Fruit fly (Drosophila melanogaster) whole organism, prepupa: ENCODE results near the gene CG13995.

Experiments
- Blimp-1 ChIP-seq: fragments of 200-800 bp; sonication (Bioruptor generic); optimal IDR thresholded peaks from 3 replicates; lab custom pipeline; 2017; ENCODE audit warnings: missing biosample characterization, missing genetic modification characterization, mild to moderate bottlenecking, moderate library complexity, missing genetic modification reagents
- CG10631 ChIP-seq: fragments of 200-800 bp; sonication (Bioruptor generic); optimal IDR thresholded peaks from 2 replicates; lab custom pipeline; 2016; ENCODE audit warnings: missing biosample characterization, missing genetic modification characterization
- CG10669 ChIP-seq: fragments of 200-800 bp; sonication (Bioruptor generic); optimal IDR thresholded peaks from 3 replicates; lab custom pipeline; 2018; ENCODE audit warnings: missing biosample characterization, mild to moderate bottlenecking, missing genetic modification characterization, moderate library complexity
- CG11294 ChIP-seq: fragments of 200-800 bp; sonication (Bioruptor generic); IDR thresholded peaks from 2 replicates; pipeline ENCODE4 v1.3.6; 2022; ENCODE audit warnings: missing biosample characterization, missing genetic modification characterization
- CG11762 ChIP-seq: fragments of 200-800 bp; sonication (Bioruptor generic); optimal IDR thresholded peaks from 3 replicates; lab custom pipeline; 2016; ENCODE audit warnings: missing biosample characterization, missing genetic modification characterization; ENCODE audit not compliant: insufficient read depth
- CG11902 ChIP-seq: fragments of 200-800 bp; sonication (Bioruptor generic); optimal IDR thresholded peaks from 3 replicates; lab custom pipeline; 2016; ENCODE audit warnings: missing biosample characterization, missing genetic modification characterization
- CG15336 ChIP-seq: fragments of 200-800 bp; sonication (Bioruptor generic); IDR thresholded peaks from 2 replicates; pipeline ENCODE4 v1.3.6; 2022; ENCODE audit warnings: missing biosample characterization, missing genetic modification characterization
- CG16779 ChIP-seq: fragments of 200-800 bp; sonication (Bioruptor generic); optimal IDR thresholded peaks from 3 replicates; lab custom pipeline; 2017; ENCODE audit warnings: missing biosample characterization, mild to moderate bottlenecking, missing genetic modification characterization
- CG3032 ChIP-seq: fragments of 200-800 bp; optimal IDR thresholded peaks from 2 replicates; lab custom pipeline; 2019; ENCODE audit warnings: missing biosample characterization, mild to moderate bottlenecking, missing genetic modification characterization, moderate library complexity
- CG31627 ChIP-seq: fragments of 200-800 bp; sonication (Bioruptor generic); optimal IDR thresholded peaks from 3 replicates; lab custom pipeline; 2016; ENCODE audit warnings: missing biosample characterization, missing genetic modification characterization
- CG34406 ChIP-seq: fragments of 200-800 bp; sonication (Bioruptor generic); optimal IDR thresholded peaks from 3 replicates; lab custom pipeline; 2016; ENCODE audit warnings: missing biosample characterization, missing genetic modification characterization
- CG3919 ChIP-seq: fragments of 200-800 bp; sonication (Bioruptor generic); optimal IDR thresholded peaks from 3 replicates; lab custom pipeline; 2016; ENCODE audit warnings: missing biosample characterization, missing genetic modification characterization
- CG4318 ChIP-seq: fragments of 200-800 bp; sonication (Bioruptor generic); optimal IDR thresholded peaks from 3 replicates; lab custom pipeline; 2017; ENCODE audit warnings: missing biosample characterization, mild to moderate bottlenecking, missing genetic modification characterization
- CG6163 ChIP-seq: fragments of 200-800 bp; sonication (Bioruptor generic); IDR thresholded peaks from 3 replicates; pipeline ENCODE4 v1.3.6; 2022; ENCODE audit warnings: missing biosample characterization, missing genetic modification characterization
- CG6276 ChIP-seq: fragments of 200-800 bp; sonication (Bioruptor generic); optimal IDR thresholded peaks from 2 replicates; lab custom pipeline; 2017; ENCODE audit warnings: missing biosample characterization, mild to moderate bottlenecking, missing genetic modification characterization
- CG6792 ChIP-seq: fragments of 200-800 bp; sonication (Bioruptor generic); optimal IDR thresholded peaks from 3 replicates; lab custom pipeline; 2016; ENCODE audit warnings: missing biosample characterization, missing genetic modification characterization
- CG6854 ChIP-seq: fragments of 200-800 bp; sonication (Bioruptor generic); optimal IDR thresholded peaks from 2 replicates; lab custom pipeline; 2017; ENCODE audit warnings: missing biosample characterization, mild to moderate bottlenecking, missing genetic modification characterization
- CG7368 ChIP-seq: fragments of 200-800 bp; sonication (Bioruptor generic); optimal IDR thresholded peaks from 3 replicates; lab custom pipeline; 2016; ENCODE audit warnings: missing biosample characterization, missing genetic modification characterization
- CG8319 ChIP-seq: fragments of 200-800 bp; sonication (Bioruptor generic); optimal IDR thresholded peaks from 3 replicates; lab custom pipeline; 2016; ENCODE audit warnings: missing biosample characterization, missing genetic modification characterization
- CG9139 ChIP-seq: fragments of 200-800 bp; sonication (Bioruptor generic); optimal IDR thresholded peaks from 3 replicates; lab custom pipeline; 2017; ENCODE audit warnings: missing biosample characterization, mild to moderate bottlenecking, missing genetic modification characterization
- Eip75B ChIP-seq: fragments of 200-800 bp; sonication (Bioruptor generic); optimal IDR thresholded peaks from 3 replicates; lab custom pipeline; 2016; ENCODE audit warnings: missing biosample characterization, missing genetic modification characterization
- Eip78C ChIP-seq: fragments of 200-800 bp; sonication (Bioruptor generic); peaks from one replicate; lab custom pipeline; 2016; ENCODE audit warnings: missing biosample characterization, missing genetic modification characterization
- Eip93F ChIP-seq: fragments of 200-800 bp; sonication (Bioruptor generic); optimal IDR thresholded peaks from 2 replicates; lab custom pipeline; 2016; ENCODE audit warnings: missing biosample characterization, mild to moderate bottlenecking, missing genetic modification characterization
- Ets21C ChIP-seq: fragments of 200-800 bp; sonication (Bioruptor generic); optimal IDR thresholded peaks from 3 replicates; lab custom pipeline; 2016; ENCODE audit warnings: missing biosample characterization, missing genetic modification characterization
- Ets96B ChIP-seq: fragments of 200-800 bp; optimal IDR thresholded peaks from 2 replicates; lab custom pipeline; 2019; ENCODE audit warnings: missing biosample characterization, mild to moderate bottlenecking, missing genetic modification characterization, moderate library complexity
- Gug ChIP-seq: fragments of 200-800 bp; sonication (Bioruptor generic); IDR thresholded peaks from 2 replicates; pipeline ENCODE4 v1.3.6; 2022; ENCODE audit warnings: missing biosample characterization, missing genetic modification characterization
- Hr4 ChIP-seq: fragments of 200-800 bp; sonication (Bioruptor generic); optimal IDR thresholded peaks from 3 replicates; lab custom pipeline; 2016; ENCODE audit warnings: missing biosample characterization, missing genetic modification characterization
- Lpt ChIP-seq: fragments of 200-800 bp; sonication (Bioruptor generic); optimal IDR thresholded peaks from 3 replicates; lab custom pipeline; 2016; ENCODE audit warnings: missing biosample characterization, missing genetic modification characterization
- Met ChIP-seq: fragments of 200-800 bp; sonication (Bioruptor generic); optimal IDR thresholded peaks from 3 replicates; lab custom pipeline; 2016; ENCODE audit warnings: missing biosample characterization, missing genetic modification characterization
- OdsH ChIP-seq: fragments of 200-800 bp; sonication (Bioruptor generic); optimal IDR thresholded peaks from 3 replicates; lab custom pipeline; 2016; ENCODE audit warnings: missing biosample characterization, missing genetic modification characterization
- Smox ChIP-seq: fragments of 200-800 bp; sonication (Bioruptor generic); optimal IDR thresholded peaks from 3 replicates; lab custom pipeline; 2016; ENCODE audit warnings: missing biosample characterization, missing genetic modification characterization
- Sox102F ChIP-seq: fragments of 200-800 bp; sonication (Bioruptor generic); optimal IDR thresholded peaks from 2 replicates; lab custom pipeline; 2016; ENCODE audit warnings: missing biosample characterization, mild to moderate bottlenecking, missing genetic modification characterization
- Sox14 ChIP-seq: fragments of 200-800 bp; sonication (Bioruptor generic); optimal IDR thresholded peaks from 3 replicates; lab custom pipeline; 2016; ENCODE audit warnings: missing biosample characterization, missing genetic modification characterization
- Sox15 ChIP-seq: fragments of 200-800 bp; sonication (Bioruptor generic); optimal IDR thresholded peaks from 3 replicates; lab custom pipeline; 2016; ENCODE audit warnings: missing biosample characterization, missing genetic modification characterization
- achi ChIP-seq: fragments of 200-800 bp; sonication (Bioruptor generic); optimal IDR thresholded peaks from 3 replicates; lab custom pipeline; 2016; ENCODE audit warnings: missing biosample characterization, missing genetic modification characterization
- acj6 ChIP-seq: fragments of 200-800 bp; sonication (Bioruptor generic); optimal IDR thresholded peaks from 3 replicates; lab custom pipeline; 2016; ENCODE audit warnings: missing biosample characterization, missing genetic modification characterization
- dac ChIP-seq: fragments of 200-800 bp; sonication (Bioruptor generic); optimal IDR thresholded peaks from 2 replicates; lab custom pipeline; 2017; ENCODE audit warnings: missing biosample characterization, mild to moderate bottlenecking, missing genetic modification characterization
- dsx ChIP-seq: fragments of 200-800 bp; optimal IDR thresholded peaks from 3 replicates; lab custom pipeline; 2019; ENCODE audit warnings: missing biosample characterization, mild to moderate bottlenecking, missing genetic modification characterization, moderate library complexity; ENCODE audit not compliant: poor library complexity, severe bottlenecking
- eg ChIP-seq: fragments of 200-800 bp; sonication (Bioruptor generic); IDR thresholded peaks from 3 replicates; pipeline ENCODE4 v1.3.6; 2022; ENCODE audit warnings: missing biosample characterization, missing genetic modification characterization
- esn ChIP-seq: fragments of 200-800 bp; sonication (Bioruptor generic); optimal IDR thresholded peaks from 2 replicates; lab custom pipeline; 2016; ENCODE audit warnings: missing biosample characterization, mild to moderate bottlenecking, missing genetic modification characterization, moderate library complexity
- fd59A ChIP-seq: fragments of 200-800 bp; sonication (Bioruptor generic); optimal IDR thresholded peaks from 2 replicates; lab custom pipeline; 2017; ENCODE audit warnings: missing biosample characterization, mild to moderate bottlenecking, missing genetic modification characterization, missing genetic modification reagents
- fd85E ChIP-seq: fragments of 200-800 bp; sonication (Bioruptor generic); optimal IDR thresholded peaks from 3 replicates; lab custom pipeline; 2016; ENCODE audit warnings: missing biosample characterization, missing genetic modification characterization
- lz ChIP-seq: fragments of 200-800 bp; sonication (Bioruptor generic); optimal IDR thresholded peaks from 3 replicates; lab custom pipeline; 2016; ENCODE audit warnings: missing biosample characterization, missing genetic modification characterization
- net ChIP-seq: fragments of 200-800 bp; sonication (Bioruptor generic); optimal IDR thresholded peaks from 3 replicates; lab custom pipeline; 2016; ENCODE audit warnings: missing biosample characterization, missing genetic modification characterization
- pdm3 ChIP-seq: fragments of 200-800 bp; sonication (Bioruptor generic); optimal IDR thresholded peaks from 3 replicates; lab custom pipeline; 2016; ENCODE audit warnings: missing biosample characterization, missing genetic modification characterization
- ss ChIP-seq, 2 experiments: fragments of 200-800 bp; sonication (Bioruptor generic); optimal IDR thresholded peaks; 2 replicates in 1 of 2; 3 replicates in 1 of 2; lab custom pipeline; 2017 to 2018; ENCODE audit warnings: mild to moderate bottlenecking in 2 of 2, missing biosample characterization in 2 of 2, missing genetic modification characterization in 2 of 2, moderate library complexity in 1 of 2
- svp ChIP-seq: fragments of 200-800 bp; sonication (Bioruptor generic); peaks from one replicate; lab custom pipeline; 2016; ENCODE audit warnings: missing biosample characterization, missing genetic modification characterization
- topi ChIP-seq: fragments of 200-800 bp; sonication (Bioruptor generic); optimal IDR thresholded peaks from 3 replicates; lab custom pipeline; 2016; ENCODE audit warnings: missing biosample characterization, missing genetic modification characterization
- vri ChIP-seq: fragments of 200-800 bp; sonication (Bioruptor generic); optimal IDR thresholded peaks from 3 replicates; lab custom pipeline; 2016; ENCODE audit warnings: missing biosample characterization, mild to moderate bottlenecking, missing genetic modification characterization

The CG13995 gene

DNA sequence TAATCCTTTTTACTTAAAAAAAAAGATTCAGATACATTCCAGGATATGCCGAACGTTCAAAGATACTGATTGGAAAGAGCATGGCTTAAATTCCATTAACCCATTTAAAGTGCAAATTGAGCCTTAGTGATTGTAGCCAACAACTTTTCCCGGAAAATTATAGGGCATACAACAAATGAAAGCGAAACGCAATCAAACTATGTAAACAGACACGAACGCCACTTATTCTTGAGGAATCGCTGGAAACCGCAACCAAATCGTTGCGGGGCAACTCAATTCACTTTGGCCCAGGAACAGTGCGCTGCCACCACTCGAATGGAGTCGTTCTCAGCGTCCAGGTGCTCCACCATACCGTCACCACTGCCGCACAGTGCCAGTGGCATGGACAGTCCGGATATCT lies 33.6 kb upstream of the CG13995 start, which contains the start of gene CG13996:
Gene CG13996 (plus strand): TSS at position 301 of the 400 bp plus-strand sequence.
- TF ChIP-seq ss (GFP tag; optimal IDR thresholded peaks at IDR 0.05; lab: Kevin White, UChicago) (no peak), Hr4 (GFP tag; lab: Kevin White, UChicago) (no peak), CG10631 (GFP tag; lab: Kevin White, UChicago) (no peak), Met (GFP tag; lab: Kevin White, UChicago) (no peak), Blimp-1 (no peak), CG31627 (GFP tag; lab: Kevin White, UChicago) (no peak), CG3919 (GFP tag; lab: Kevin White, UChicago) (no peak), acj6 (GFP tag; lab: Kevin White, UChicago) (no peak)

DNA sequence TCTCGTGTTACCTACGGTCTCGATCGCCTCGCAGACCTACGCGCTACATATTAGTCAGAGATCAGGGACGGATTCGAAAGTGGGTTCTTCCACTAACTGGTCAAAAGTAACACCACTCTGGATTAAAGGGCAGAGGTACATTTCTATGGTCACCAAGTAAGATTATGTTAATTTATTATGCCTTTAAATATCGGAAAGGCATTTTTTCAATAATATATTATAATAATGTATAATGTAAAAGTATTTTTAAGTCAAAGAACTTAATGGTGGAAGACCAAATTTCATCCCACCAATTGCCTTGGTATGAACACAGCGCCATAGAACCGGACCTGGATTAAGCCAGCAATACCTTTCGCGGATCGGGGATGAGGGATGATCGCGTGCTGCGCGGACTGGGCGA lies 31.3 kb upstream of the CG13995 start:
- no peak for TF ChIP-seq dac (GFP tag; lab: Kevin White, UChicago)
- TF ChIP-seq pdm3: no peak
- peak; percentile 89 for TF ChIP-seq dsx (GFP tag; lab: Kevin White, UChicago)
- TF ChIP-seq svp: peak; percentile 86
- TF ChIP-seq CG34406 (GFP tag; lab: Kevin White, UChicago): peak; percentile 61
- peak; percentile 21 for TF ChIP-seq Smox (GFP tag; lab: Kevin White, UChicago)
- TF ChIP-seq Eip78C (GFP tag; lab: Kevin White, UChicago): peak; percentile 92
- peak; percentile 22 for TF ChIP-seq OdsH (GFP tag; lab: Kevin White, UChicago)
- TF ChIP-seq Ets21C (GFP tag; lab: Kevin White, UChicago): no peak
- peak; percentile 54 for TF ChIP-seq CG6792 (GFP tag; lab: Kevin White, UChicago)
- TF ChIP-seq vri: no peak
- peak; percentile 15 for TF ChIP-seq Eip93F (GFP tag; lab: Kevin White, UChicago)
- peak; percentile 64 for TF ChIP-seq CG10631 (GFP tag; lab: Kevin White, UChicago)
- TF ChIP-seq CG8319 (GFP tag; lab: Kevin White, UChicago): peak; percentile 55
- peak; percentile 58 for TF ChIP-seq Sox15 (GFP tag; lab: Kevin White, UChicago)
- peak; percentile 38 for TF ChIP-seq Lpt (GFP tag; lab: Kevin White, UChicago)
- TF ChIP-seq Ets96B (tag; lab: Kevin White, UChicago): peak; percentile 80
- peak; percentile 33 for TF ChIP-seq CG11762
- peak; percentile 46 for TF ChIP-seq Sox14 (GFP tag; lab: Kevin White, UChicago)
- peak; percentile 56 for TF ChIP-seq Blimp-1
- peak; percentile 5 for TF ChIP-seq CG6854 (GFP tag; lab: Kevin White, UChicago)
- TF ChIP-seq net (GFP tag; lab: Kevin White, UChicago): peak; percentile 32
- TF ChIP-seq CG10669 (GFP tag; lab: Kevin White, UChicago): peak; percentile 73
- peak; percentile 10 for TF ChIP-seq CG7368 (GFP tag; lab: Kevin White, UChicago)
- peak; percentile 20; the same call in 1 of the 2 replicates for TF ChIP-seq Gug (GFP tag; lab: Robert Waterston, UW)
- peak; percentile 71 for TF ChIP-seq CG9139 (GFP tag; lab: Kevin White, UChicago)
- TF ChIP-seq eg (GFP tag; lab: Robert Waterston, UW): 0 out of 3 replicates have a peak, but pooled peaks have one; percentile 28
- peak; percentile 40 for TF ChIP-seq Sox102F (GFP tag; lab: Kevin White, UChicago)
- peak; percentile 42 for TF ChIP-seq CG31627 (GFP tag; lab: Kevin White, UChicago)
- TF ChIP-seq CG15336: no peak
- peak; percentile 60 for TF ChIP-seq topi (GFP tag; lab: Kevin White, UChicago)
- TF ChIP-seq CG6276: peak; percentile 37
- TF ChIP-seq lz (GFP tag; lab: Kevin White, UChicago): peak; percentile 56
- TF ChIP-seq fd85E (GFP tag; lab: Kevin White, UChicago): no peak
- peak; percentile 33 for TF ChIP-seq esn
- TF ChIP-seq CG11294: no peak
- peak; percentile 75 for TF ChIP-seq CG3032
- TF ChIP-seq ss (GFP tag; optimal IDR thresholded peaks at IDR 0.05; lab: Kevin White, UChicago): peak; percentile 85 to 89
- peak; percentile 53 for TF ChIP-seq Eip75B (GFP tag; lab: Kevin White, UChicago)
- TF ChIP-seq CG6163: peak; percentile 65
- TF ChIP-seq CG4318 (GFP tag; lab: Kevin White, UChicago): no peak
- TF ChIP-seq acj6 (GFP tag; lab: Kevin White, UChicago): peak; percentile 79
- TF ChIP-seq fd59A (GFP tag; lab: Kevin White, UChicago): peak; percentile 58
- peak; percentile 78 for TF ChIP-seq CG11902 (GFP tag; lab: Kevin White, UChicago)
- peak; percentile 75 for TF ChIP-seq achi (GFP tag; lab: Kevin White, UChicago)
- TF ChIP-seq CG16779 (tag; lab: Kevin White, UChicago): peak; percentile 27
